Fruit fly (Drosophila melanogaster) whole organism, embryonic: ENCODE data around the gene hyd.
A peak's percentile ranks its signal among the peaks of the same experiment; 100 is the strongest.

Source experiments
- BEAF-32 ChIP-seq: fragments of 200-800 bp; sonication (Bioruptor generic); optimal IDR thresholded peaks from 3 replicates; lab custom pipeline; 2017; ENCODE audit warnings: missing biosample characterization, missing genetic modification characterization, mild to moderate bottlenecking, moderate library complexity, missing genetic modification reagents
- Bteb2 ChIP-seq: fragments of 200-800 bp; sonication (Bioruptor generic); optimal IDR thresholded peaks from 2 replicates; lab custom pipeline; 2016; ENCODE audit warnings: missing biosample characterization, missing genetic modification characterization
- CG10462 ChIP-seq: fragments of 200-800 bp; sonication (Bioruptor generic); optimal IDR thresholded peaks from 2 replicates; lab custom pipeline; 2016; ENCODE audit warnings: missing biosample characterization, missing genetic modification characterization
- CG11085 ChIP-seq: fragments of 200-800 bp; sonication (Bioruptor generic); IDR thresholded peaks from 2 replicates; pipeline ENCODE4 v1.3.6; 2022; ENCODE audit warnings: missing biosample characterization, missing genetic modification characterization
- CG12391 ChIP-seq: fragments of 200-800 bp; sonication (Bioruptor generic); optimal IDR thresholded peaks from 3 replicates; lab custom pipeline; 2018; ENCODE audit warnings: missing biosample characterization, mild to moderate bottlenecking, missing genetic modification characterization, moderate library complexity
- CG13287 ChIP-seq: fragments of 200-800 bp; sonication (Bioruptor generic); IDR thresholded peaks from 2 replicates; pipeline ENCODE4 v1.3.6; 2022; ENCODE audit warnings: missing biosample characterization, missing genetic modification characterization; ENCODE audit not compliant: partially characterized antibody
- CG13894 ChIP-seq: fragments of 200-800 bp; sonication (Bioruptor generic); optimal IDR thresholded peaks from 3 replicates; lab custom pipeline; 2018; ENCODE audit warnings: missing biosample characterization, mild to moderate bottlenecking, missing genetic modification characterization, moderate library complexity
- CG17829 ChIP-seq: fragments of 200-800 bp; optimal IDR thresholded peaks from 2 replicates; lab custom pipeline; 2019; ENCODE audit warnings: missing biosample characterization, mild to moderate bottlenecking, missing genetic modification characterization, moderate library complexity
- CG17912 ChIP-seq: fragments of 200-800 bp; sonication (Bioruptor generic); optimal IDR thresholded peaks from 2 replicates; lab custom pipeline; 2018; ENCODE audit warnings: missing biosample characterization, mild to moderate bottlenecking, missing genetic modification characterization
- CG18262 ChIP-seq: fragments of 200-800 bp; optimal IDR thresholded peaks from 3 replicates; lab custom pipeline; 2019; ENCODE audit warnings: missing biosample characterization, mild to moderate bottlenecking, missing genetic modification characterization, moderate library complexity
- CG3838 ChIP-seq: fragments of 200-800 bp; sonication (Bioruptor generic); optimal IDR thresholded peaks from 3 replicates; lab custom pipeline; 2016; ENCODE audit warnings: missing biosample characterization, missing genetic modification characterization
- CG3847 ChIP-seq: fragments of 200-800 bp; sonication (Bioruptor generic); IDR thresholded peaks from 2 replicates; pipeline ENCODE4 v1.3.6; 2022; ENCODE audit warnings: missing biosample characterization, missing genetic modification characterization
- CG3995 ChIP-seq: fragments of 200-800 bp; sonication (Bioruptor generic); optimal IDR thresholded peaks from 3 replicates; lab custom pipeline; 2016; ENCODE audit warnings: missing biosample characterization, missing genetic modification characterization
- CG4424 ChIP-seq: fragments of 200-800 bp; sonication (Bioruptor generic); optimal IDR thresholded peaks from 3 replicates; lab custom pipeline; 2016; ENCODE audit warnings: missing biosample characterization, missing genetic modification characterization
- CG5953 ChIP-seq: fragments of 200-800 bp; sonication (Bioruptor generic); IDR thresholded peaks from 2 replicates; pipeline ENCODE4 v1.3.6; 2022; ENCODE audit warnings: missing biosample characterization, missing genetic modification characterization
- CG7745 ChIP-seq: fragments of 200-800 bp; sonication (Bioruptor generic); optimal IDR thresholded peaks from 2 replicates; lab custom pipeline; 2018; ENCODE audit warnings: missing biosample characterization, mild to moderate bottlenecking, missing genetic modification characterization, moderate library complexity
- CG7786 ChIP-seq: fragments of 200-800 bp; sonication (Bioruptor generic); optimal IDR thresholded peaks from 2 replicates; lab custom pipeline; 2016; ENCODE audit warnings: missing biosample characterization, missing genetic modification characterization
- CG8388 ChIP-seq: fragments of 200-800 bp; sonication (Bioruptor generic); optimal IDR thresholded peaks from 2 replicates; lab custom pipeline; 2019; ENCODE audit warnings: missing biosample characterization, mild to moderate bottlenecking, missing genetic modification characterization, moderate library complexity
- CG9817 ChIP-seq: fragments of 200-800 bp; sonication (Bioruptor generic); optimal IDR thresholded peaks from 2 replicates; lab custom pipeline; 2018; ENCODE audit warnings: missing biosample characterization, mild to moderate bottlenecking, missing genetic modification characterization, moderate library complexity
- Fer3 ChIP-seq: fragments of 200-800 bp; sonication (Bioruptor generic); optimal IDR thresholded peaks from 2 replicates; lab custom pipeline; 2018; ENCODE audit warnings: missing biosample characterization, mild to moderate bottlenecking, missing genetic modification characterization, moderate library complexity
- HLH3B ChIP-seq: fragments of 200-800 bp; sonication (Bioruptor generic); IDR thresholded peaks from 2 replicates; pipeline ENCODE4 v1.3.6; 2022; ENCODE audit warnings: missing biosample characterization, missing genetic modification characterization
- Hr78 ChIP-seq, 2 experiments: fragments of 200-800 bp in 1 of 2; fragments of >200 bp in 1 of 2; sonication (Bioruptor generic) in 1 of 2; optimal IDR thresholded peaks; 2 replicates each; lab custom pipeline; 2017 to 2019; ENCODE audit warnings: missing biosample characterization in 2 of 2, missing genetic modification characterization in 2 of 2, mild to moderate bottlenecking in 1 of 2, moderate library complexity in 1 of 2
- Mrtf ChIP-seq: fragments of 200-800 bp; sonication (Bioruptor generic); IDR thresholded peaks from 3 replicates; pipeline ENCODE4 v1.3.6; 2022; ENCODE audit warnings: missing biosample characterization, missing genetic modification characterization
- NC2β ChIP-seq: fragments of 200-800 bp; sonication (Bioruptor generic); optimal IDR thresholded peaks from 2 replicates; lab custom pipeline; 2016; ENCODE audit warnings: missing biosample characterization, missing genetic modification characterization
- NK7.1 ChIP-seq: fragments of 200-800 bp; sonication (Bioruptor generic); optimal IDR thresholded peaks from 3 replicates; lab custom pipeline; 2016; ENCODE audit warnings: missing biosample characterization, missing genetic modification characterization
- Tbp ChIP-seq: fragments of >200 bp; optimal IDR thresholded peaks from 2 replicates; lab custom pipeline; 2018; ENCODE audit warnings: missing biosample characterization, missing genetic modification characterization
- abd-A ChIP-seq: fragments of 200-800 bp; sonication (Bioruptor generic); optimal IDR thresholded peaks from 3 replicates; lab custom pipeline; 2019; ENCODE audit warnings: missing biosample characterization, mild to moderate bottlenecking, missing genetic modification characterization, moderate library complexity
- chinmo ChIP-seq: fragments of 200-800 bp; sonication (Bioruptor generic); IDR thresholded peaks from 4 replicates; pipeline ENCODE4 v1.3.6; 2022; ENCODE audit warnings: missing biosample characterization, missing genetic modification characterization; ENCODE audit not compliant: partially characterized antibody
- en ChIP-seq: fragments of 200-800 bp; sonication (Bioruptor generic); optimal IDR thresholded peaks from 2 replicates; lab custom pipeline; 2016; ENCODE audit warnings: missing biosample characterization, missing genetic modification characterization
- ewg ChIP-seq: fragments of 200-800 bp; sonication (Bioruptor generic); optimal IDR thresholded peaks from 3 replicates; lab custom pipeline; 2017; ENCODE audit warnings: mild to moderate bottlenecking, missing biosample characterization, missing genetic modification reagents, missing genetic modification characterization
- ftz-f1 ChIP-seq: fragments of 200-800 bp; sonication (Bioruptor generic); optimal IDR thresholded peaks from 2 replicates; lab custom pipeline; 2016; ENCODE audit warnings: missing biosample characterization, missing genetic modification characterization
- h ChIP-seq: fragments of >200 bp; optimal IDR thresholded peaks from 2 replicates; lab custom pipeline; 2017
- klu ChIP-seq: fragments of 200-800 bp; sonication (Bioruptor generic); IDR thresholded peaks from 2 replicates; pipeline ENCODE4 v1.3.6; 2022; ENCODE audit warnings: missing biosample characterization, missing genetic modification characterization
- mld ChIP-seq: fragments of 200-800 bp; sonication (Bioruptor generic); IDR thresholded peaks from 3 replicates; pipeline ENCODE4 v1.3.6; 2022; ENCODE audit warnings: missing biosample characterization, missing genetic modification characterization; ENCODE audit not compliant: partially characterized antibody
- nerfin-1 ChIP-seq: fragments of 200-800 bp; sonication (Bioruptor generic); optimal IDR thresholded peaks from 3 replicates; lab custom pipeline; 2019; ENCODE audit warnings: missing biosample characterization, mild to moderate bottlenecking, missing genetic modification characterization, moderate library complexity
- pfk ChIP-seq: fragments of 200-800 bp; sonication (Bioruptor generic); optimal IDR thresholded peaks from 2 replicates; lab custom pipeline; 2018; ENCODE audit warnings: missing biosample characterization, mild to moderate bottlenecking, missing genetic modification characterization, moderate library complexity
- ranshi ChIP-seq: fragments of 200-800 bp; sonication (Bioruptor generic); IDR thresholded peaks from 2 replicates; pipeline ENCODE4 v1.3.6; 2022; ENCODE audit warnings: missing biosample characterization, missing genetic modification characterization
- ro ChIP-seq: fragments of 200-800 bp; sonication (Bioruptor generic); IDR thresholded peaks from 2 replicates; pipeline ENCODE4 v1.3.6; 2022; ENCODE audit warnings: missing biosample characterization, missing genetic modification characterization
- sna ChIP-seq: fragments of 200-800 bp; sonication (Bioruptor generic); IDR thresholded peaks from 2 replicates; pipeline ENCODE4 v1.3.6; 2022; ENCODE audit warnings: missing biosample characterization, missing genetic modification characterization; ENCODE audit not compliant: partially characterized antibody
- sug ChIP-seq: fragments of 200-800 bp; optimal IDR thresholded peaks from 2 replicates; lab custom pipeline; 2019; ENCODE audit warnings: missing biosample characterization, mild to moderate bottlenecking, missing genetic modification characterization, moderate library complexity
- tll ChIP-seq, 2 experiments: fragments of 200-800 bp in 1 of 2; fragments of >200 bp in 1 of 2; sonication (Bioruptor generic) in 1 of 2; optimal IDR thresholded peaks; 2 replicates each; lab custom pipeline; 2017 to 2019; ENCODE audit warnings: missing biosample characterization in 2 of 2, missing genetic modification characterization in 2 of 2, mild to moderate bottlenecking in 1 of 2, moderate library complexity in 1 of 2
- tna ChIP-seq: fragments of 200-800 bp; sonication (Bioruptor generic); IDR thresholded peaks from 2 replicates; pipeline ENCODE4 v1.3.6; 2022; ENCODE audit warnings: missing biosample characterization, missing genetic modification characterization; ENCODE audit not compliant: partially characterized antibody
- zen2 ChIP-seq: fragments of 200-800 bp; sonication (Bioruptor generic); IDR thresholded peaks from 3 replicates; pipeline ENCODE4 v1.3.6; 2022; ENCODE audit warnings: missing biosample characterization, missing genetic modification characterization; ENCODE audit not compliant: partially characterized antibody

Gene hyd

dm6 chr3R:9740713-9741112, 15.3 kb upstream of the hyd start, which contains the start of gene Pnn (continued):
- TF ChIP-seq CG11085 (GFP tag; lab: Robert Waterston, UW) (no peak), CG8388 (no peak), en (no peak), BEAF-32 (GFP tag; lab: Kevin White, UChicago) (peak; percentile 84), abd-A (peak; percentile 64), CG5953 (GFP tag; lab: Robert Waterston, UW) (no peak), klu (no peak), CG17912 (GFP tag; lab: Kevin White, UChicago) (no peak), CG3838 (GFP tag; lab: Kevin White, UChicago) (no peak), CG13287 (GFP tag; lab: Robert Waterston, UW) (peak; percentile 95), CG3847 (GFP tag; lab: Robert Waterston, UW) (no peak; the same call in 1 of the 2 replicates), Tbp (no peak), ro (no peak), CG10462 (GFP tag; lab: Kevin White, UChicago) (no peak), CG13894 (tag; lab: Kevin White, UChicago) (peak; percentile 77), Fer3 (no peak), ranshi (no peak), CG18262 (peak; percentile 17), NC2β (GFP tag; lab: Kevin White, UChicago) (no peak), Bteb2 (GFP tag; lab: Kevin White, UChicago) (no peak), sug (tag; lab: Kevin White, UChicago) (peak; percentile 10), ftz-f1 (GFP tag; lab: Kevin White, UChicago) (no peak), tna (GFP tag; lab: Robert Waterston, UW) (peak; percentile 77), CG3995 (GFP tag; lab: Kevin White, UChicago) (peak; percentile 95), zen2 (GFP tag; lab: Robert Waterston, UW) (peak; percentile 85), tll (GFP tag; optimal IDR thresholded peaks at IDR 0.05; lab: Kevin White, UChicago) (no peak)
- TF ChIP-seq, all 482 proteins: peak for 77

- TF ChIP-seq ewg (peak; percentile 82), pfk (no peak), CG9817 (tag; lab: Kevin White, UChicago) (no peak), CG7786 (GFP tag; lab: Kevin White, UChicago) (no peak), CG4424 (GFP tag; lab: Kevin White, UChicago) (no peak), HLH3B (GFP tag; lab: Robert Waterston, UW) (0 out of 2 replicates have a peak, but pooled peaks have one; percentile 28), CG7745 (tag; lab: Kevin White, UChicago) (no peak), CG17829 (tag; lab: Kevin White, UChicago) (no peak), nerfin-1 (peak; percentile 96), mld (0 out of 3 replicates have a peak, but pooled peaks have one; percentile 4), Mrtf (GFP tag; lab: Robert Waterston, UW) (no peak), CG12391 (tag; lab: Kevin White, UChicago) (no peak), NK7.1 (no peak), sna (0 out of 2 replicates have a peak, but pooled peaks have one; percentile 13), Hr78 (GFP tag; optimal IDR thresholded peaks at IDR 0.05; lab: Kevin White, UChicago) (peak in 1 of 2 experiments; percentile 29), chinmo (GFP tag; lab: Robert Waterston, UW) (0 out of 4 replicates have a peak, but pooled peaks have one; percentile 45), h (lab: Kevin White, UChicago) (no peak)
Observed at dm6 chr3R:9739793-9740192, 14.4 kb upstream of the hyd start, which contains the start of gene side-VII. side-VII (minus strand) TSS chr3R:9739979.
